Worm (Caenorhabditis elegans): ENCODE results near the gene F21C10.10.

Gene F21C10.10

ce11 chrV:9109281-9109680, 13.2 kb downstream of the F21C10.10 start, which contains the start of gene pqn-31:
TSS of gene pqn-31 (plus strand) at chrV:9109581.
- no peak for TF ChIP-seq tab-1 (GFP tag; IDR thresholded peaks at IDR 0.05)
- no peak for TF ChIP-seq cog-1 (tag; optimal IDR thresholded peaks at IDR 0.05)
- no peak for TF ChIP-seq ztf-23 (GFP tag; IDR thresholded peaks at IDR 0.05)
- no peak for TF ChIP-seq flt-1 (GFP tag; IDR thresholded peaks at IDR 0.05)
- TF ChIP-seq ref-1 (GFP tag; conservative IDR thresholded peaks at IDR 0.05): no peak
- no peak for TF ChIP-seq med-1 (GFP tag; optimal IDR thresholded peaks at IDR 0.05; ENCODE audit: insufficient read depth)
- no peak for TF ChIP-seq ztf-29 (GFP tag; IDR thresholded peaks at IDR 0.05)
- TF ChIP-seq T22C8.4 (GFP tag; IDR thresholded peaks at IDR 0.05): no peak
- TF ChIP-seq klf-2 (GFP tag; conservative IDR thresholded peaks at IDR 0.05): no peak

- TF ChIP-seq ztf-23 (GFP tag; IDR thresholded peaks at IDR 0.05) (no peak), med-1 (GFP tag; optimal IDR thresholded peaks at IDR 0.05; ENCODE audit: insufficient read depth) (no peak), tab-1 (GFP tag; IDR thresholded peaks at IDR 0.05) (no peak), cog-1 (tag; optimal IDR thresholded peaks at IDR 0.05) (no peak), ztf-29 (GFP tag; IDR thresholded peaks at IDR 0.05) (no peak), flt-1 (GFP tag; IDR thresholded peaks at IDR 0.05) (no peak), T22C8.4 (GFP tag; IDR thresholded peaks at IDR 0.05) (no peak), klf-2 (GFP tag; conservative IDR thresholded peaks at IDR 0.05) (no peak), ref-1 (GFP tag; conservative IDR thresholded peaks at IDR 0.05) (no peak)
Observed at ce11 chrV:9111957-9112356, 15.9 kb downstream of the F21C10.10 start.

- no peak for TF ChIP-seq tab-1 (GFP tag; IDR thresholded peaks at IDR 0.05)
- TF ChIP-seq ref-1 (GFP tag; conservative IDR thresholded peaks at IDR 0.05): no peak
- TF ChIP-seq ztf-23 (GFP tag; IDR thresholded peaks at IDR 0.05): no peak
- no peak for TF ChIP-seq klf-2 (GFP tag; conservative IDR thresholded peaks at IDR 0.05)
- TF ChIP-seq flt-1 (GFP tag; IDR thresholded peaks at IDR 0.05): no peak
- no peak for TF ChIP-seq ztf-29 (GFP tag; IDR thresholded peaks at IDR 0.05)
- TF ChIP-seq T22C8.4 (GFP tag; IDR thresholded peaks at IDR 0.05): no peak
- no peak for TF ChIP-seq med-1 (GFP tag; optimal IDR thresholded peaks at IDR 0.05; ENCODE audit: insufficient read depth)
- no peak for TF ChIP-seq cog-1 (tag; optimal IDR thresholded peaks at IDR 0.05)
Observed at ce11 chrV:9112467-9112866, 16.4 kb downstream of the F21C10.10 start, which contains the start of gene F21C10.7. TSS of gene F21C10.7 (plus strand) at chrV:9112767.

- TF ChIP-seq tab-1 (GFP tag; IDR thresholded peaks at IDR 0.05) (no peak), T22C8.4 (GFP tag; IDR thresholded peaks at IDR 0.05) (no peak), ref-1 (GFP tag; conservative IDR thresholded peaks at IDR 0.05) (no peak), flt-1 (GFP tag; IDR thresholded peaks at IDR 0.05) (no peak), cog-1 (tag; optimal IDR thresholded peaks at IDR 0.05) (no peak), klf-2 (GFP tag; conservative IDR thresholded peaks at IDR 0.05) (no peak), ztf-23 (GFP tag; IDR thresholded peaks at IDR 0.05) (no peak), ztf-29 (GFP tag; IDR thresholded peaks at IDR 0.05) (no peak), med-1 (GFP tag; optimal IDR thresholded peaks at IDR 0.05; ENCODE audit: insufficient read depth) (no peak)
Observed at ce11 chrV:9122004-9122403, 25.9 kb downstream of the F21C10.10 start, which contains the start of gene F21C10.13. TSS of gene F21C10.13 (plus strand) at chrV:9122304.

ce11 chrV:9123186-9123585, 27.1 kb downstream of the F21C10.10 start, which contains the start of gene F21C10.11:
TSS of gene F21C10.11 (plus strand) at chrV:9123486.
- no peak for TF ChIP-seq tab-1 (GFP tag; IDR thresholded peaks at IDR 0.05)
- TF ChIP-seq med-1 (GFP tag; optimal IDR thresholded peaks at IDR 0.05; ENCODE audit: insufficient read depth): no peak
- TF ChIP-seq ztf-29 (GFP tag; IDR thresholded peaks at IDR 0.05): no peak

ce11 chrV:9124180-9124579, 28.1 kb downstream of the F21C10.10 start, which contains the start of gene F21C10.6:
TSS of gene F21C10.6 (plus strand) at chrV:9124480.
- no peak for TF ChIP-seq cog-1 (tag; optimal IDR thresholded peaks at IDR 0.05)
- no peak for TF ChIP-seq ztf-29 (GFP tag; IDR thresholded peaks at IDR 0.05)
- TF ChIP-seq ztf-23 (GFP tag; IDR thresholded peaks at IDR 0.05): no peak
- no peak for TF ChIP-seq T22C8.4 (GFP tag; IDR thresholded peaks at IDR 0.05)
- no peak for TF ChIP-seq klf-2 (GFP tag; conservative IDR thresholded peaks at IDR 0.05)
- no peak for TF ChIP-seq flt-1 (GFP tag; IDR thresholded peaks at IDR 0.05)
- no peak for TF ChIP-seq ref-1 (GFP tag; conservative IDR thresholded peaks at IDR 0.05)

- TF ChIP-seq T22C8.4 (GFP tag; IDR thresholded peaks at IDR 0.05): no peak
- TF ChIP-seq klf-2 (GFP tag; conservative IDR thresholded peaks at IDR 0.05): no peak
- TF ChIP-seq cog-1 (tag; optimal IDR thresholded peaks at IDR 0.05): no peak
- no peak for TF ChIP-seq tab-1 (GFP tag; IDR thresholded peaks at IDR 0.05)
- TF ChIP-seq ref-1 (GFP tag; conservative IDR thresholded peaks at IDR 0.05): no peak
- TF ChIP-seq med-1 (GFP tag; optimal IDR thresholded peaks at IDR 0.05; ENCODE audit: insufficient read depth): no peak
- TF ChIP-seq ztf-23 (GFP tag; IDR thresholded peaks at IDR 0.05): no peak
- TF ChIP-seq ztf-29 (GFP tag; IDR thresholded peaks at IDR 0.05): no peak
- TF ChIP-seq flt-1 (GFP tag; IDR thresholded peaks at IDR 0.05): no peak
Observed at ce11 chrV:9125345-9125744, 29.3 kb downstream of the F21C10.10 start, which contains the start of gene F21C10.5. TSS of gene F21C10.5 (plus strand) at chrV:9125645.

- TF ChIP-seq ref-1 (GFP tag; conservative IDR thresholded peaks at IDR 0.05) (no peak), med-1 (GFP tag; optimal IDR thresholded peaks at IDR 0.05; ENCODE audit: insufficient read depth) (no peak), klf-2 (GFP tag; conservative IDR thresholded peaks at IDR 0.05) (no peak), ztf-29 (GFP tag; IDR thresholded peaks at IDR 0.05) (no peak), cog-1 (tag; optimal IDR thresholded peaks at IDR 0.05) (no peak), T22C8.4 (GFP tag; IDR thresholded peaks at IDR 0.05) (no peak), flt-1 (GFP tag; IDR thresholded peaks at IDR 0.05) (no peak), tab-1 (GFP tag; IDR thresholded peaks at IDR 0.05) (no peak), ztf-23 (GFP tag; IDR thresholded peaks at IDR 0.05) (no peak)
Observed at ce11 chrV:9126316-9126715, 30.2 kb downstream of the F21C10.10 start, which contains the start of gene F21C10.4. TSS of gene F21C10.4 (plus strand) at chrV:9126616.

- no peak for TF ChIP-seq ztf-29 (GFP tag; IDR thresholded peaks at IDR 0.05)
- no peak for TF ChIP-seq klf-2 (GFP tag; conservative IDR thresholded peaks at IDR 0.05)
- TF ChIP-seq med-1 (GFP tag; optimal IDR thresholded peaks at IDR 0.05; ENCODE audit: insufficient read depth): no peak
- TF ChIP-seq ztf-23 (GFP tag; IDR thresholded peaks at IDR 0.05): no peak
- no peak for TF ChIP-seq tab-1 (GFP tag; IDR thresholded peaks at IDR 0.05)
- TF ChIP-seq flt-1 (GFP tag; IDR thresholded peaks at IDR 0.05): no peak
- no peak for TF ChIP-seq ref-1 (GFP tag; conservative IDR thresholded peaks at IDR 0.05)
- no peak for TF ChIP-seq T22C8.4 (GFP tag; IDR thresholded peaks at IDR 0.05)
- no peak for TF ChIP-seq cog-1 (tag; optimal IDR thresholded peaks at IDR 0.05)
Observed at ce11 chrV:9127773-9128172, 31.7 kb downstream of the F21C10.10 start, which contains the start of gene F21C10.3. TSS of gene F21C10.3 (plus strand) at chrV:9128073.

All from whole organism, midembryonic.